Fruit fly (Drosophila melanogaster) Kc167 (cell line): ENCODE data around the gene CG8209.

Experiments
- Sin3A ChIP-seq: fragments of >200 bp; optimal IDR thresholded peaks from 2 replicates; lab custom pipeline; 2018; ENCODE audit warnings: missing external identifiers
- h ChIP-seq: fragments of >200 bp; optimal IDR thresholded peaks from 3 replicates; lab custom pipeline; 2018; ENCODE audit warnings: missing external identifiers
- insv ChIP-seq: fragments of >200 bp; optimal IDR thresholded peaks from 3 replicates; lab custom pipeline; 2018; ENCODE audit warnings: missing external identifiers
- psq ChIP-seq: fragments of >200 bp; optimal IDR thresholded peaks from 2 replicates; lab custom pipeline; 2017; ENCODE audit warnings: missing external identifiers

DNA sequence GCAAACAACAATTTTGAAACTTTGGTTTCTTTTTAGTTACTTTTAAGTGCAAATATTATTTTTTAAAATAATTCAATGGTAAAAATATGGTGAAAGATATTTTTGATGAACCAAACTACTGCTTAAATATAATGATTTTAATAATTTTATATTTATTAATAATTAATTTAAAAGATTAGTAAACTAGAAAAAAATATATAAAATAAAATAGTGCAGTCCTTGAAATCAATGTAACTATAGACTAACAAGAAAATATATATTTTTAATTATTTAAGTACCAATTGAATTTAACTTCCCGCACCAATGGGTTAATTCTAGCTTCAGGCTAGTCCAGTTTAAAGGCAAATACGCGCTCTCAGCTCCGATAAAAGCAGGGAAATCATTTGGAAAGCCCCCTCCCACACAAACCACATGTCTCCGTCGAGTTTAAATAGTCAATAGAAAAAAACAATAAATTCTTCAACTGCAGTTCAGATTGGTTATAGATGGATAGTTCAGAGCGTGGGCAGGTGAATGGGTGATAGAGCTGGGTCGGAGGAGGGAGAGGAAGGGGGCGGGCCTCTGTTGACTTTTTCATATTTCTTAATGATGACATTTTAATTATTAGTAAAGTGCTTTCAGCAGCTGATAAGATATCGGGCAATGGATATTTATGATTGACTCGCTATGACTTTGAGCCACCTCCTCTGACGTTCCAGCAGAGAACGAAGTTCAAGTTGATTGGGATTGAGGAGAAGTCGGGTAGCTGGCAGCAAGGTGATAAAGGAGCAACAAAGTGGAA is 14.0 kb upstream of the CG8209 start:
- no peak for TF ChIP-seq psq (lab: Kevin White, UChicago)
- TF ChIP-seq h (lab: Kevin White, UChicago) = no peak
- TF ChIP-seq Sin3A (lab: Kevin White, UChicago) = no peak
- no peak for TF ChIP-seq insv
